Worm (Caenorhabditis elegans): ENCODE data around the gene C34D4.10.

Gene C34D4.10

ce11 chrIV:7153362-7153761 lies 32.1 kb upstream of the C34D4.10 start, which contains the start of gene C34D4.3:
C34D4.3 (plus strand) TSS chrIV:7153662.
- TF ChIP-seq sma-9 (GFP tag; optimal IDR thresholded peaks at IDR 0.05) (no peak), sma-9 (tag; optimal IDR thresholded peaks at IDR 0.05) (no peak), egl-27 (tag; optimal IDR thresholded peaks at IDR 0.05) (no peak), mab-5 (tag; optimal IDR thresholded peaks at IDR 0.05) (no peak), peb-1 (tag; optimal IDR thresholded peaks at IDR 0.05) (no peak), zag-1 (tag; optimal IDR thresholded peaks at IDR 0.05) (no peak), Y55F3AM.14 (GFP tag; optimal IDR thresholded peaks at IDR 0.05) (no peak), aly-2 (tag; optimal IDR thresholded peaks at IDR 0.05) (no peak), ZK546.5 (tag; optimal IDR thresholded peaks at IDR 0.05) (no peak)

- TF ChIP-seq C34F6.9 (tag; optimal IDR thresholded peaks at IDR 0.05): no peak
- no peak for TF ChIP-seq lin-39 (tag; optimal IDR thresholded peaks at IDR 0.05)
Measured at ce11 chrIV:7152409-7152808, 31.2 kb upstream of the C34D4.10 start, which contains the start of gene col-113. col-113 (minus strand) TSS chrIV:7152509.

DNA sequence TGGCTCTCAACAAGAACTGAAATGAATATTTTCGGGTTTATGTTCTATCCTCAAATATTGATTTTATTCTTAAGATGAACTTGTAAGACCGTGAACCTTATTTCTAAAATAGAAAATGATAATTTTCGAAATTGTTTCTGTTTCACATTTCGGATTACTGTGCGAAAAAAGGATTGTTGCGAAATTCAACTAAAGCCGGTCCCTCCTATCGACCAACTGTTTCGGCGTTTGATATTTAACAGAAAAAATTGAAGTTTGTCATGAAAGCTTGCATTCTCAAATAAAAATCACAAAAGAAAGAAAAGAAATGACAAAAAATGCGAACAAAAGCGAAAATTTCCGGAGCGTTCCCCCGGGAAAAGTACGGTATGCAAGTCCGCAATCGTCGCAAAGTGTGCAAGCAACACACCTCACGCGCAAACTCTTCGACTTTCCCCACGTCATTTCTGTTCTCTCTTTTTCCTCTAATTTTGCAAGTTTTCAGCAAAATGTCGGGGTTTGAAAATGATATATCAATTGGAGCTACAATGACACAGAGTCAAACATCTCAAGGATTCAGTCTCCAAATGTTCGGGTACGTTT lies 27.9 kb upstream of the C34D4.10 start, which contains the start of gene C34D4.4:
C34D4.4 (plus strand) TSS at position 342 of the 582 bp plus-strand sequence.
- TF ChIP-seq ceh-16 (tag; optimal IDR thresholded peaks at IDR 0.05) (no peak), unc-62 (GFP tag; optimal IDR thresholded peaks at IDR 0.05) (no peak), nhr-129 (tag; optimal IDR thresholded peaks at IDR 0.05) (peak; percentile 21), mbf-1 (tag; optimal IDR thresholded peaks at IDR 0.05) (no peak), ztf-11 (tag; optimal IDR thresholded peaks at IDR 0.05) (no peak), dmd-4 (tag; optimal IDR thresholded peaks at IDR 0.05) (no peak), zag-1 (tag; optimal IDR thresholded peaks at IDR 0.05) (no peak), nhr-21 (tag; optimal IDR thresholded peaks at IDR 0.05) (no peak), lsy-2 (tag; optimal IDR thresholded peaks at IDR 0.05) (peak; percentile 85 to 97), R02D3.7 (tag; optimal IDR thresholded peaks at IDR 0.05) (no peak), alr-1 (tag; optimal IDR thresholded peaks at IDR 0.05) (no peak), ama-1 (optimal IDR thresholded peaks at IDR 0.05) (no peak), egl-27 (tag; optimal IDR thresholded peaks at IDR 0.05) (no peak), nhr-12 (tag; optimal IDR thresholded peaks at IDR 0.05) (no peak), ZK546.5 (tag; optimal IDR thresholded peaks at IDR 0.05) (no peak), crh-2 (tag; optimal IDR thresholded peaks at IDR 0.05) (peak; percentile 54), nhr-11 (tag; optimal IDR thresholded peaks at IDR 0.05) (no peak), Y55F3AM.14 (GFP tag; optimal IDR thresholded peaks at IDR 0.05) (no peak), unc-55 (GFP tag; optimal IDR thresholded peaks at IDR 0.05) (peak; percentile 69), ztf-4 (tag; optimal IDR thresholded peaks at IDR 0.05) (no peak), F13H6.1 (tag; optimal IDR thresholded peaks at IDR 0.05) (no peak), snpc-4 (tag; optimal IDR thresholded peaks at IDR 0.05) (no peak), nhr-25 (tag; optimal IDR thresholded peaks at IDR 0.05) (no peak), nhr-77 (tag; optimal IDR thresholded peaks at IDR 0.05) (no peak), nhr-6 (tag; optimal IDR thresholded peaks at IDR 0.05) (no peak), sma-3 (GFP tag; optimal IDR thresholded peaks at IDR 0.05) (no peak), C34F6.9 (tag; optimal IDR thresholded peaks at IDR 0.05) (peak; percentile 68), skn-1 (tag; optimal IDR thresholded peaks at IDR 0.05) (no peak), ceh-82 (tag; optimal IDR thresholded peaks at IDR 0.05) (no peak), blmp-1 (tag; optimal IDR thresholded peaks at IDR 0.05; ENCODE audit: insufficient read depth) (no peak), nhr-237 (tag; optimal IDR thresholded peaks at IDR 0.05) (no peak), elt-3 (tag; optimal IDR thresholded peaks at IDR 0.05) (no peak), fos-1 (tag; optimal IDR thresholded peaks at IDR 0.05) (no peak), sem-4 (tag; optimal IDR thresholded peaks at IDR 0.05) (no peak), gmeb-1 (tag; optimal IDR thresholded peaks at IDR 0.05) (peak; percentile 28), lin-39 (tag; optimal IDR thresholded peaks at IDR 0.05) (no peak), lin-11 (tag; optimal IDR thresholded peaks at IDR 0.05) (no peak)
